Worm (Caenorhabditis elegans): ENCODE results near the gene ZK470.2.
A peak's percentile ranks its signal among the peaks of the same experiment; 100 is the strongest.

ZK470.2 gene

DNA sequence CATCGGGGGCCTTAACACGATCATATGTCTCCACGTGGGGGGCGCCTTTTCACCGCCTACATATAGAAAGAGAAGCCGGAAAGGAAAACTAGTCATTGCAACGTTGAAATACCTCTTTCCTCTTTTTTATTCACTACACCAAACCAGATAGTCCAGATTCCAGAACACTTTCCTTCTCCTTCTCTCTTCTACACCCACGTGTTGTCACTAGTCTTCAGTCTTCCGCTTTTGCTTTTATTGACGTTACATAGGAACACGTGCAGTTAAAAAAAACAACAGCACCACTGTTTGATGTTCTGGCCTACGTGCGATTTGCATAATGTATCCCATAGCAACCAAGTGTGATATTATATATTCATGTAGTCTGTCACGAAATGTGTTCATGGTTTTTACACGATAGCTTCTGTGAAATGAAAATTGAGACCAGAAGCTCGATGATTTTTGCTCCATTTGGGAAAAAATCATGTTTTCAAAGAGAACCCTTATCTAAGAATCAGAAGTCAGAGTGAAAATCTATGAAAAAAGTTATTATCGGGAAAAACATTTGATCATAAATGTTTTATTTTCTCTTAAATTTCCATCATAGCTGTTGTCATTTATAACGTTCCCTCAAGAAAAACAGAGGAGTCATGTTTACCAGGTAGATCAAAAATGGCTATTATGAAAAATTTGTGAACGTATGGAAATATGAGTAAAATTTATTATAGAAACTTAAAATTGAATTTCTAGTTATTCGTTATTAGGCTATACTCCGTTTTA lies 8.5 kb downstream of the ZK470.2 start:
- TF ChIP-seq nhr-129 (tag; optimal IDR thresholded peaks at IDR 0.05), result peak; percentile 3
- TF ChIP-seq skn-1 (tag; optimal IDR thresholded peaks at IDR 0.05), result no peak
- TF ChIP-seq blmp-1 (tag; optimal IDR thresholded peaks at IDR 0.05; ENCODE audit: insufficient read depth), result peak; percentile 41
- TF ChIP-seq ama-1 (optimal IDR thresholded peaks at IDR 0.05), result peak; percentile 37
- peak; percentile 78 for TF ChIP-seq nhr-25 (tag; optimal IDR thresholded peaks at IDR 0.05)
- no peak for TF ChIP-seq ztf-11 (tag; optimal IDR thresholded peaks at IDR 0.05)
- TF ChIP-seq nhr-237 (tag; optimal IDR thresholded peaks at IDR 0.05), result no peak
- TF ChIP-seq sma-9 (GFP tag; optimal IDR thresholded peaks at IDR 0.05), result peak; percentile 30
- no peak for TF ChIP-seq sma-9 (tag; optimal IDR thresholded peaks at IDR 0.05)
- TF ChIP-seq ztf-4 (tag; optimal IDR thresholded peaks at IDR 0.05), result peak; percentile 70
- TF ChIP-seq lsy-2 (tag; optimal IDR thresholded peaks at IDR 0.05), result peak in 1 of 2 experiments; percentile 12

DNA sequence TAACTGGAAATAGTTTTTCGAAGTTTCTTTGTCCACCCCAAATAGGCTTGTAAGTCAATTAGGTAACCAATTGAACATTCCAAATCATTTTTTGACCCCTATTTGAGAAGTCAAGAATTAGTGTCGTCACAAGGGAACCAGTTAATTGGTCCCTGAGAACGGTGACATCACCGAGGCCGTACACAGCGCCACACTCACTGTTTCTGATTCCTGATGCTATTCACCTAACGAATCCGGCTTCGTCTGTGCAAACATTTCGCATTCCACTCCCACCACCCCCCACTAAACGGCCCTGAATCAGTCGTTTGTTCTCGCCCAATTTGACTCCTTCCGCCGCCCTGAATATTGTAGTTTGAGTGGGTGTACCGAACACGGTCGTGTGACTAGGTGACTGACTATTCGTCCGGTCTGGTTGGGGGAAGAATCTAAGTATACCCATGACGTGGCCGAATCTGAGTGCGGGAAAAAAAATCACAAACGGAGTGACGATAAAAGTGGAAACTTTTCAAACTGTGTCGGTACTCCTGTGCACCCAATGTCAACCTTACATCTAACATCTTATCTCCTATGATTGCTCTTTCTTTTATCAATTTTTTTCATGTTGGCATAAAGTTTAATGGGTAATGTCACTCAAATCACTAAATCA lies 9.3 kb downstream of the ZK470.2 start:
- TF ChIP-seq ceh-82 (tag; optimal IDR thresholded peaks at IDR 0.05) (no peak), nhr-21 (tag; optimal IDR thresholded peaks at IDR 0.05) (no peak), ZK546.5 (tag; optimal IDR thresholded peaks at IDR 0.05) (no peak), C34F6.9 (tag; optimal IDR thresholded peaks at IDR 0.05) (no peak), elt-3 (tag; optimal IDR thresholded peaks at IDR 0.05) (no peak), skn-1 (tag; optimal IDR thresholded peaks at IDR 0.05) (no peak), ztf-11 (tag; optimal IDR thresholded peaks at IDR 0.05) (no peak), R02D3.7 (tag; optimal IDR thresholded peaks at IDR 0.05) (no peak), nhr-11 (tag; optimal IDR thresholded peaks at IDR 0.05) (no peak), nhr-6 (tag; optimal IDR thresholded peaks at IDR 0.05) (no peak), ceh-16 (tag; optimal IDR thresholded peaks at IDR 0.05) (no peak), nhr-10 (tag; optimal IDR thresholded peaks at IDR 0.05) (no peak), blmp-1 (tag; optimal IDR thresholded peaks at IDR 0.05; ENCODE audit: insufficient read depth) (no peak), nhr-77 (tag; optimal IDR thresholded peaks at IDR 0.05) (no peak), nhr-23 (tag; optimal IDR thresholded peaks at IDR 0.05) (no peak), nhr-25 (tag; optimal IDR thresholded peaks at IDR 0.05) (peak; percentile 75), unc-39 (tag; optimal IDR thresholded peaks at IDR 0.05) (no peak), ama-1 (optimal IDR thresholded peaks at IDR 0.05) (no peak), nhr-12 (tag; optimal IDR thresholded peaks at IDR 0.05) (no peak), sma-3 (GFP tag; optimal IDR thresholded peaks at IDR 0.05) (peak; percentile 48), F13H6.1 (tag; optimal IDR thresholded peaks at IDR 0.05) (peak; percentile 6), mab-5 (tag; optimal IDR thresholded peaks at IDR 0.05) (no peak), snpc-4 (tag; optimal IDR thresholded peaks at IDR 0.05) (no peak), mdl-1 (tag; optimal IDR thresholded peaks at IDR 0.05) (no peak), alr-1 (tag; optimal IDR thresholded peaks at IDR 0.05) (no peak), nhr-129 (tag; optimal IDR thresholded peaks at IDR 0.05) (peak; percentile 41), mbf-1 (tag; optimal IDR thresholded peaks at IDR 0.05) (no peak), zag-1 (tag; optimal IDR thresholded peaks at IDR 0.05) (no peak), fos-1 (tag; optimal IDR thresholded peaks at IDR 0.05) (peak; percentile 30), lin-39 (tag; optimal IDR thresholded peaks at IDR 0.05) (no peak), lsy-2 (tag; optimal IDR thresholded peaks at IDR 0.05) (no peak), crh-2 (tag; optimal IDR thresholded peaks at IDR 0.05) (peak; percentile 26), Y55F3AM.14 (GFP tag; optimal IDR thresholded peaks at IDR 0.05) (no peak), peb-1 (tag; optimal IDR thresholded peaks at IDR 0.05) (no peak), egl-27 (tag; optimal IDR thresholded peaks at IDR 0.05) (no peak), aly-2 (tag; optimal IDR thresholded peaks at IDR 0.05) (no peak), lin-11 (tag; optimal IDR thresholded peaks at IDR 0.05) (no peak), nhr-237 (tag; optimal IDR thresholded peaks at IDR 0.05) (no peak), sem-4 (tag; optimal IDR thresholded peaks at IDR 0.05) (no peak), lin-13 (GFP tag; optimal IDR thresholded peaks at IDR 0.05) (no peak), elt-1 (tag; optimal IDR thresholded peaks at IDR 0.05) (no peak), sma-9 (GFP tag; optimal IDR thresholded peaks at IDR 0.05) (peak; percentile 78), sma-9 (tag; optimal IDR thresholded peaks at IDR 0.05) (no peak), unc-55 (GFP tag; optimal IDR thresholded peaks at IDR 0.05) (no peak), gmeb-1 (tag; optimal IDR thresholded peaks at IDR 0.05) (peak; percentile 30), unc-62 (GFP tag; optimal IDR thresholded peaks at IDR 0.05) (no peak), dmd-4 (tag; optimal IDR thresholded peaks at IDR 0.05) (no peak), ztf-1 (GFP tag; conservative IDR thresholded peaks at IDR 0.05) (no peak), ztf-4 (tag; optimal IDR thresholded peaks at IDR 0.05) (no peak)
